Fruit fly (Drosophila melanogaster) whole organism, pupa: ENCODE data around the gene Prosalpha6T.

ENCODE experiments used
- CG10348 ChIP-seq: fragments of 200-800 bp; sonication (Bioruptor generic); IDR thresholded peaks from 2 replicates; pipeline ENCODE4 v1.3.6; 2022; ENCODE audit warnings: missing biosample characterization, missing genetic modification characterization
- CG12605 ChIP-seq: fragments of 200-800 bp; sonication (Bioruptor generic); IDR thresholded peaks from 2 replicates; pipeline ENCODE4 v1.3.6; 2022; ENCODE audit warnings: missing biosample characterization, missing genetic modification characterization
- CG13204 ChIP-seq: fragments of 200-800 bp; sonication (Bioruptor generic); optimal IDR thresholded peaks from 2 replicates; lab custom pipeline; 2018; ENCODE audit warnings: missing biosample characterization, mild to moderate bottlenecking, missing genetic modification characterization, moderate library complexity
- CG15710 ChIP-seq: fragments of 200-800 bp; sonication (Bioruptor generic); optimal IDR thresholded peaks from 2 replicates; lab custom pipeline; 2018; ENCODE audit warnings: missing biosample characterization, mild to moderate bottlenecking, missing genetic modification characterization, moderate library complexity
- CG32121 ChIP-seq: fragments of 200-800 bp; sonication (Bioruptor generic); IDR thresholded peaks from 2 replicates; pipeline ENCODE4 v1.3.6; 2022; ENCODE audit warnings: missing biosample characterization, missing genetic modification characterization
- CG34367 ChIP-seq: fragments of 200-800 bp; sonication (Bioruptor generic); optimal IDR thresholded peaks from 2 replicates; lab custom pipeline; 2018; ENCODE audit warnings: missing biosample characterization, mild to moderate bottlenecking, missing genetic modification characterization
- CG4496 ChIP-seq: fragments of 200-800 bp; sonication (Bioruptor generic); IDR thresholded peaks from 3 replicates; pipeline ENCODE4 v1.3.6; 2022; ENCODE audit warnings: missing biosample characterization, missing genetic modification characterization
- CG8159 ChIP-seq: fragments of 200-800 bp; sonication (Bioruptor generic); optimal IDR thresholded peaks from 3 replicates; lab custom pipeline; 2018; ENCODE audit warnings: missing biosample characterization, mild to moderate bottlenecking, missing genetic modification characterization, moderate library complexity
- CG8301 ChIP-seq: fragments of 200-800 bp; sonication (Bioruptor generic); optimal IDR thresholded peaks from 2 replicates; lab custom pipeline; 2018; ENCODE audit warnings: missing biosample characterization, mild to moderate bottlenecking, missing genetic modification characterization
- CG9948 ChIP-seq: fragments of 200-800 bp; sonication (Bioruptor generic); optimal IDR thresholded peaks from 2 replicates; lab custom pipeline; 2018; ENCODE audit warnings: missing biosample characterization, mild to moderate bottlenecking, missing genetic modification characterization, moderate library complexity
- D1 ChIP-seq: fragments of 200-800 bp; sonication (Bioruptor generic); optimal IDR thresholded peaks from 2 replicates; lab custom pipeline; 2018; ENCODE audit warnings: missing biosample characterization, mild to moderate bottlenecking, missing genetic modification characterization, moderate library complexity
- EcR ChIP-seq: fragments of 200-800 bp; sonication (Bioruptor generic); optimal IDR thresholded peaks from 3 replicates; lab custom pipeline; 2019; ENCODE audit warnings: missing biosample characterization, missing genetic modification characterization, mild to moderate bottlenecking, moderate library complexity, missing genetic modification reagents
- Ets98B ChIP-seq: fragments of 200-800 bp; sonication (Bioruptor generic); IDR thresholded peaks from 2 replicates; pipeline ENCODE4 v1.3.6; 2022; ENCODE audit warnings: missing biosample characterization, missing genetic modification characterization
- Pif1A ChIP-seq: fragments of 200-800 bp; sonication (Bioruptor generic); optimal IDR thresholded peaks from 3 replicates; lab custom pipeline; 2016; ENCODE audit warnings: missing biosample characterization, missing genetic modification characterization
- Pif1B ChIP-seq: fragments of 200-800 bp; sonication (Bioruptor generic); optimal IDR thresholded peaks from 3 replicates; lab custom pipeline; 2016; ENCODE audit warnings: missing biosample characterization, missing genetic modification characterization
- Snoo ChIP-seq: fragments of 200-800 bp; sonication (Bioruptor generic); optimal IDR thresholded peaks from 3 replicates; lab custom pipeline; 2017; ENCODE audit warnings: missing biosample characterization, mild to moderate bottlenecking, missing genetic modification characterization, inconsistent platforms
- fd96Ca ChIP-seq: fragments of 200-800 bp; sonication (Bioruptor generic); IDR thresholded peaks from 3 replicates; pipeline ENCODE4 v1.3.6; 2022; ENCODE audit warnings: missing biosample characterization, missing genetic modification characterization
- gl ChIP-seq: fragments of 200-800 bp; sonication (Bioruptor generic); optimal IDR thresholded peaks from 2 replicates; lab custom pipeline; 2018; ENCODE audit warnings: missing biosample characterization, mild to moderate bottlenecking, missing genetic modification characterization
- rn ChIP-seq: fragments of 200-800 bp; sonication (Bioruptor generic); IDR thresholded peaks from 2 replicates; pipeline ENCODE4 v1.3.6; 2022; ENCODE audit warnings: missing biosample characterization, missing genetic modification characterization

Gene Prosalpha6T

dm6 chr2L:13219281-13220092, 12.4 kb upstream of the Prosalpha6T start, which contains the start of the genes CG9426 and mRF1:
Gene CG9426 (minus strand): TSS chr2L:13219923.
Gene mRF1 (plus strand): TSS chr2L:13219979.
- TF ChIP-seq Pif1B (GFP tag; lab: Kevin White, UChicago) (no peak), CG9948 (no peak), EcR (GFP tag; lab: Kevin White, UChicago) (peak; percentile 22), CG32121 (GFP tag; lab: Robert Waterston, UW) (no peak), CG8159 (tag; lab: Kevin White, UChicago) (no peak), fd96Ca (GFP tag; lab: Robert Waterston, UW) (no peak)

- TF ChIP-seq CG8301 (tag; lab: Kevin White, UChicago) (no peak), CG4496 (0 out of 3 replicates have a peak, but pooled peaks have one; percentile 27), CG15710 (tag; lab: Kevin White, UChicago) (peak; percentile 62), Ets98B (peak; percentile 67), CG32121 (GFP tag; lab: Robert Waterston, UW) (peak; percentile 33; the same call in 1 of the 2 replicates), CG12605 (GFP tag; lab: Robert Waterston, UW) (0 out of 2 replicates have a peak, but pooled peaks have one; percentile 47), EcR (GFP tag; lab: Kevin White, UChicago) (no peak), CG34367 (tag; lab: Kevin White, UChicago) (peak; percentile 22)
Observed at dm6 chr2L:13222225-13222648, 9.6 kb upstream of the Prosalpha6T start, which contains the start of the genes Ski6 and CG16812. Gene Ski6 (minus strand): TSS chr2L:13222429. Gene CG16812 (plus strand): TSS chr2L:13222587.

- no peak for TF ChIP-seq gl (tag; lab: Kevin White, UChicago)
- TF ChIP-seq fd96Ca (GFP tag; lab: Robert Waterston, UW), result no peak
- no peak for TF ChIP-seq CG8301 (tag; lab: Kevin White, UChicago)
- TF ChIP-seq CG4496, result no peak
- no peak for TF ChIP-seq Snoo
- no peak for TF ChIP-seq CG8159 (tag; lab: Kevin White, UChicago)
- TF ChIP-seq EcR (GFP tag; lab: Kevin White, UChicago), result no peak
- no peak for TF ChIP-seq CG32121 (GFP tag; lab: Robert Waterston, UW)
- TF ChIP-seq, all 21 proteins: peak for 0
Observed at dm6 chr2L:13225225-13225840, 6.5 kb upstream of the Prosalpha6T start, which contains the start of gene CG15480. Gene CG15480 (minus strand): TSS chr2L:13225275.

- TF ChIP-seq gl (tag; lab: Kevin White, UChicago) (no peak), Ets98B (no peak), Pif1B (GFP tag; lab: Kevin White, UChicago) (no peak), CG13204 (GFP tag; lab: Kevin White, UChicago) (no peak), rn (GFP tag; lab: Robert Waterston, UW) (no peak), D1 (tag; lab: Kevin White, UChicago) (no peak), CG32121 (GFP tag; lab: Robert Waterston, UW) (no peak), Pif1A (GFP tag; lab: Kevin White, UChicago) (no peak), CG10348 (GFP tag; lab: Robert Waterston, UW) (no peak), CG8159 (tag; lab: Kevin White, UChicago) (no peak), CG8301 (tag; lab: Kevin White, UChicago) (no peak), CG4496 (no peak), EcR (GFP tag; lab: Kevin White, UChicago) (no peak), fd96Ca (GFP tag; lab: Robert Waterston, UW) (no peak), CG9948 (no peak)
Observed at dm6 chr2L:13227242-13227641, 4.6 kb upstream of the Prosalpha6T start, which contains the start of gene CG16813. Gene CG16813 (plus strand): TSS chr2L:13227529.

- TF ChIP-seq CG8159 (tag; lab: Kevin White, UChicago) (no peak), fd96Ca (GFP tag; lab: Robert Waterston, UW) (no peak), CG32121 (GFP tag; lab: Robert Waterston, UW) (no peak), CG13204 (GFP tag; lab: Kevin White, UChicago) (no peak), gl (tag; lab: Kevin White, UChicago) (no peak)
Observed at dm6 chr2L:13229388-13229882, 2.4 kb upstream of the Prosalpha6T start, which contains the start of gene CG16815. Gene CG16815 (plus strand): TSS chr2L:13229832.

dm6 chr2L:13234610-13235489, 3.0 kb downstream of the Prosalpha6T start, which contains the start of gene Mabi:
Gene Mabi (minus strand): TSS chr2L:13234660.
- TF ChIP-seq CG10348 (GFP tag; lab: Robert Waterston, UW), result no peak
- TF ChIP-seq CG15710 (tag; lab: Kevin White, UChicago), result no peak
- TF ChIP-seq Snoo, result no peak
- no peak for TF ChIP-seq CG8159 (tag; lab: Kevin White, UChicago)
- TF ChIP-seq EcR (GFP tag; lab: Kevin White, UChicago), result no peak
- TF ChIP-seq Ets98B, result no peak
- no peak for TF ChIP-seq CG32121 (GFP tag; lab: Robert Waterston, UW)
- no peak for TF ChIP-seq fd96Ca (GFP tag; lab: Robert Waterston, UW)
- TF ChIP-seq D1 (tag; lab: Kevin White, UChicago), result no peak
- TF ChIP-seq CG12605 (GFP tag; lab: Robert Waterston, UW), result no peak
- no peak for TF ChIP-seq CG34367 (tag; lab: Kevin White, UChicago)
- TF ChIP-seq Pif1B (GFP tag; lab: Kevin White, UChicago), result no peak
